Fruit fly (Drosophila melanogaster) whole organism, prepupa: ENCODE results near the gene Bub1.

Experiments
- Blimp-1 ChIP-seq: fragments of 200-800 bp; sonication (Bioruptor generic); optimal IDR thresholded peaks from 3 replicates; lab custom pipeline; 2017; ENCODE audit warnings: missing biosample characterization, missing genetic modification characterization, mild to moderate bottlenecking, moderate library complexity, missing genetic modification reagents
- CG10669 ChIP-seq: fragments of 200-800 bp; sonication (Bioruptor generic); optimal IDR thresholded peaks from 3 replicates; lab custom pipeline; 2018; ENCODE audit warnings: missing biosample characterization, mild to moderate bottlenecking, missing genetic modification characterization, moderate library complexity
- CG11294 ChIP-seq: fragments of 200-800 bp; sonication (Bioruptor generic); IDR thresholded peaks from 2 replicates; pipeline ENCODE4 v1.3.6; 2022; ENCODE audit warnings: missing biosample characterization, missing genetic modification characterization
- CG11762 ChIP-seq: fragments of 200-800 bp; sonication (Bioruptor generic); optimal IDR thresholded peaks from 3 replicates; lab custom pipeline; 2016; ENCODE audit warnings: missing biosample characterization, missing genetic modification characterization; ENCODE audit not compliant: insufficient read depth
- CG11902 ChIP-seq: fragments of 200-800 bp; sonication (Bioruptor generic); optimal IDR thresholded peaks from 3 replicates; lab custom pipeline; 2016; ENCODE audit warnings: missing biosample characterization, missing genetic modification characterization
- CG15336 ChIP-seq: fragments of 200-800 bp; sonication (Bioruptor generic); IDR thresholded peaks from 2 replicates; pipeline ENCODE4 v1.3.6; 2022; ENCODE audit warnings: missing biosample characterization, missing genetic modification characterization
- CG1621 ChIP-seq: fragments of 200-800 bp; sonication (Bioruptor generic); optimal IDR thresholded peaks from 3 replicates; lab custom pipeline; 2018; ENCODE audit warnings: missing biosample characterization, mild to moderate bottlenecking, missing genetic modification characterization
- CG16779 ChIP-seq: fragments of 200-800 bp; sonication (Bioruptor generic); optimal IDR thresholded peaks from 3 replicates; lab custom pipeline; 2017; ENCODE audit warnings: missing biosample characterization, mild to moderate bottlenecking, missing genetic modification characterization
- CG32006 ChIP-seq: fragments of 200-800 bp; sonication (Bioruptor generic); optimal IDR thresholded peaks from 3 replicates; lab custom pipeline; 2017; ENCODE audit warnings: missing biosample characterization, mild to moderate bottlenecking, missing genetic modification characterization
- CG3919 ChIP-seq: fragments of 200-800 bp; sonication (Bioruptor generic); optimal IDR thresholded peaks from 3 replicates; lab custom pipeline; 2016; ENCODE audit warnings: missing biosample characterization, missing genetic modification characterization
- CG6163 ChIP-seq: fragments of 200-800 bp; sonication (Bioruptor generic); IDR thresholded peaks from 3 replicates; pipeline ENCODE4 v1.3.6; 2022; ENCODE audit warnings: missing biosample characterization, missing genetic modification characterization
- CG6276 ChIP-seq: fragments of 200-800 bp; sonication (Bioruptor generic); optimal IDR thresholded peaks from 2 replicates; lab custom pipeline; 2017; ENCODE audit warnings: missing biosample characterization, mild to moderate bottlenecking, missing genetic modification characterization
- CG6792 ChIP-seq: fragments of 200-800 bp; sonication (Bioruptor generic); optimal IDR thresholded peaks from 3 replicates; lab custom pipeline; 2016; ENCODE audit warnings: missing biosample characterization, missing genetic modification characterization
- CG6808 ChIP-seq: fragments of 200-800 bp; sonication (Bioruptor generic); optimal IDR thresholded peaks from 3 replicates; lab custom pipeline; 2017; ENCODE audit warnings: missing biosample characterization, missing genetic modification characterization, mild to moderate bottlenecking, moderate library complexity, missing genetic modification reagents
- CG6854 ChIP-seq: fragments of 200-800 bp; sonication (Bioruptor generic); optimal IDR thresholded peaks from 2 replicates; lab custom pipeline; 2017; ENCODE audit warnings: missing biosample characterization, mild to moderate bottlenecking, missing genetic modification characterization
- CG7368 ChIP-seq: fragments of 200-800 bp; sonication (Bioruptor generic); optimal IDR thresholded peaks from 3 replicates; lab custom pipeline; 2016; ENCODE audit warnings: missing biosample characterization, missing genetic modification characterization
- CG8119 ChIP-seq: fragments of 200-800 bp; sonication (Bioruptor generic); IDR thresholded peaks from 3 replicates; pipeline ENCODE4 v1.3.6; 2022; ENCODE audit warnings: missing biosample characterization, missing genetic modification characterization
- CG8319 ChIP-seq: fragments of 200-800 bp; sonication (Bioruptor generic); optimal IDR thresholded peaks from 3 replicates; lab custom pipeline; 2016; ENCODE audit warnings: missing biosample characterization, missing genetic modification characterization
- CG8632 ChIP-seq: fragments of 200-800 bp; sonication (Bioruptor generic); optimal IDR thresholded peaks from 3 replicates; lab custom pipeline; 2016; ENCODE audit warnings: missing biosample characterization, missing genetic modification characterization
- CG9139 ChIP-seq: fragments of 200-800 bp; sonication (Bioruptor generic); optimal IDR thresholded peaks from 3 replicates; lab custom pipeline; 2017; ENCODE audit warnings: missing biosample characterization, mild to moderate bottlenecking, missing genetic modification characterization
- Eip75B ChIP-seq: fragments of 200-800 bp; sonication (Bioruptor generic); optimal IDR thresholded peaks from 3 replicates; lab custom pipeline; 2016; ENCODE audit warnings: missing biosample characterization, missing genetic modification characterization
- Eip78C ChIP-seq: fragments of 200-800 bp; sonication (Bioruptor generic); peaks from one replicate; lab custom pipeline; 2016; ENCODE audit warnings: missing biosample characterization, missing genetic modification characterization
- Eip93F ChIP-seq: fragments of 200-800 bp; sonication (Bioruptor generic); optimal IDR thresholded peaks from 2 replicates; lab custom pipeline; 2016; ENCODE audit warnings: missing biosample characterization, mild to moderate bottlenecking, missing genetic modification characterization
- Hr38 ChIP-seq: sonication (Bioruptor generic); optimal IDR thresholded peaks from 2 replicates; lab custom pipeline; 2016; ENCODE audit warnings: missing biosample characterization, missing genetic modification characterization
- Hr39 ChIP-seq: fragments of 200-800 bp; sonication (Bioruptor generic); optimal IDR thresholded peaks from 2 replicates; lab custom pipeline; 2016; ENCODE audit warnings: missing biosample characterization, missing genetic modification characterization
- Hr4 ChIP-seq: fragments of 200-800 bp; sonication (Bioruptor generic); optimal IDR thresholded peaks from 3 replicates; lab custom pipeline; 2016; ENCODE audit warnings: missing biosample characterization, missing genetic modification characterization
- Lpt ChIP-seq: fragments of 200-800 bp; sonication (Bioruptor generic); optimal IDR thresholded peaks from 3 replicates; lab custom pipeline; 2016; ENCODE audit warnings: missing biosample characterization, missing genetic modification characterization
- Met ChIP-seq: fragments of 200-800 bp; sonication (Bioruptor generic); optimal IDR thresholded peaks from 3 replicates; lab custom pipeline; 2016; ENCODE audit warnings: missing biosample characterization, missing genetic modification characterization
- Sox102F ChIP-seq: fragments of 200-800 bp; sonication (Bioruptor generic); optimal IDR thresholded peaks from 2 replicates; lab custom pipeline; 2016; ENCODE audit warnings: missing biosample characterization, mild to moderate bottlenecking, missing genetic modification characterization
- Sox14 ChIP-seq: fragments of 200-800 bp; sonication (Bioruptor generic); optimal IDR thresholded peaks from 3 replicates; lab custom pipeline; 2016; ENCODE audit warnings: missing biosample characterization, missing genetic modification characterization
- achi ChIP-seq: fragments of 200-800 bp; sonication (Bioruptor generic); optimal IDR thresholded peaks from 3 replicates; lab custom pipeline; 2016; ENCODE audit warnings: missing biosample characterization, missing genetic modification characterization
- acj6 ChIP-seq: fragments of 200-800 bp; sonication (Bioruptor generic); optimal IDR thresholded peaks from 3 replicates; lab custom pipeline; 2016; ENCODE audit warnings: missing biosample characterization, missing genetic modification characterization
- dac ChIP-seq: fragments of 200-800 bp; sonication (Bioruptor generic); optimal IDR thresholded peaks from 2 replicates; lab custom pipeline; 2017; ENCODE audit warnings: missing biosample characterization, mild to moderate bottlenecking, missing genetic modification characterization
- dsx ChIP-seq: fragments of 200-800 bp; optimal IDR thresholded peaks from 3 replicates; lab custom pipeline; 2019; ENCODE audit warnings: missing biosample characterization, mild to moderate bottlenecking, missing genetic modification characterization, moderate library complexity; ENCODE audit not compliant: poor library complexity, severe bottlenecking
- eg ChIP-seq: fragments of 200-800 bp; sonication (Bioruptor generic); IDR thresholded peaks from 3 replicates; pipeline ENCODE4 v1.3.6; 2022; ENCODE audit warnings: missing biosample characterization, missing genetic modification characterization
- esn ChIP-seq: fragments of 200-800 bp; sonication (Bioruptor generic); optimal IDR thresholded peaks from 2 replicates; lab custom pipeline; 2016; ENCODE audit warnings: missing biosample characterization, mild to moderate bottlenecking, missing genetic modification characterization, moderate library complexity
- fd85E ChIP-seq: fragments of 200-800 bp; sonication (Bioruptor generic); optimal IDR thresholded peaks from 3 replicates; lab custom pipeline; 2016; ENCODE audit warnings: missing biosample characterization, missing genetic modification characterization
- fkh ChIP-seq: fragments of 200-800 bp; sonication (Bioruptor generic); optimal IDR thresholded peaks from 3 replicates; lab custom pipeline; 2017; ENCODE audit warnings: missing biosample characterization, mild to moderate bottlenecking, missing genetic modification characterization, moderate library complexity
- net ChIP-seq: fragments of 200-800 bp; sonication (Bioruptor generic); optimal IDR thresholded peaks from 3 replicates; lab custom pipeline; 2016; ENCODE audit warnings: missing biosample characterization, missing genetic modification characterization
- pdm3 ChIP-seq: fragments of 200-800 bp; sonication (Bioruptor generic); optimal IDR thresholded peaks from 3 replicates; lab custom pipeline; 2016; ENCODE audit warnings: missing biosample characterization, missing genetic modification characterization
- salr ChIP-seq, 2 experiments: fragments of 200-800 bp; sonication (Bioruptor generic); optimal IDR thresholded peaks; 3 replicates each; lab custom pipeline; 2016 to 2018; ENCODE audit warnings: missing biosample characterization in 2 of 2, missing genetic modification characterization in 2 of 2, mild to moderate bottlenecking in 1 of 2
- ss ChIP-seq, 2 experiments: fragments of 200-800 bp; sonication (Bioruptor generic); optimal IDR thresholded peaks; 2 replicates in 1 of 2; 3 replicates in 1 of 2; lab custom pipeline; 2017 to 2018; ENCODE audit warnings: mild to moderate bottlenecking in 2 of 2, missing biosample characterization in 2 of 2, missing genetic modification characterization in 2 of 2, moderate library complexity in 1 of 2
- svp ChIP-seq: fragments of 200-800 bp; sonication (Bioruptor generic); peaks from one replicate; lab custom pipeline; 2016; ENCODE audit warnings: missing biosample characterization, missing genetic modification characterization
- topi ChIP-seq: fragments of 200-800 bp; sonication (Bioruptor generic); optimal IDR thresholded peaks from 3 replicates; lab custom pipeline; 2016; ENCODE audit warnings: missing biosample characterization, missing genetic modification characterization
- vri ChIP-seq: fragments of 200-800 bp; sonication (Bioruptor generic); optimal IDR thresholded peaks from 3 replicates; lab custom pipeline; 2016; ENCODE audit warnings: missing biosample characterization, mild to moderate bottlenecking, missing genetic modification characterization

The Bub1 gene

DNA sequence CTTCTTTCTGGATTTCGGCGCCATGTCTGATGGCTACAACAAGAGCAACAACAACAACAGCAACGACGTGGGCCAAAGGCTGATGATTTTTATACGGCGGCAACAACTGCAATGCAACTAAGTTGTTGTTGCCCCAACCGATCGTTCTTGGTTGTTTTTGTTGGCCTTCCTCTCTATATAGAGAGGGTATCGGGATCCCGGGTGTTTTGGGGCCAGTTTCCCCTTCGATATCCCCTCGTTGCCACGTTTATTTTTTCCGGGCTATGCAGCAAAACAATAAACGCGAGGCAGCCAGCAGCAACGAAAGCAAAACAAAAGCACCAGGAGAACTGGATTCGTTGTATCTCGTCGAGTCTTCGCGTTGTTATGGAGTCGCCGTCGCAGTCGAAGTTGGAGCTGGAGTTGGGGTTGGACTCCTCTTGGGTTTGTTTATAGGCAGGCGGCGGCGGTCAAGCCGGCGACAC lies 42.3 kb upstream of the Bub1 start:
- TF ChIP-seq Hr4 (no peak), ss (GFP tag; optimal IDR thresholded peaks at IDR 0.05; lab: Kevin White, UChicago) (peak; percentile 65), CG8119 (peak; percentile 32; the same call in 1 of the 3 replicates), Eip78C (GFP tag; lab: Kevin White, UChicago) (peak; percentile 62), salr (GFP tag; optimal IDR thresholded peaks at IDR 0.05; lab: Kevin White, UChicago) (peak in 1 of 2 experiments; percentile 3), Hr38 (GFP tag; lab: Kevin White, UChicago) (no peak), CG32006 (GFP tag; lab: Kevin White, UChicago) (peak; percentile 3), achi (GFP tag; lab: Kevin White, UChicago) (no peak), CG9139 (peak; percentile 46), CG8319 (GFP tag; lab: Kevin White, UChicago) (no peak), CG6163 (GFP tag; lab: Robert Waterston, UW) (peak; percentile 46; the same call in 1 of the 3 replicates), CG6808 (peak; percentile 18), dsx (peak; percentile 95), CG1621 (tag; lab: Kevin White, UChicago) (peak; percentile 66), net (peak; percentile 4), dac (GFP tag; lab: Kevin White, UChicago) (no peak), CG10669 (GFP tag; lab: Kevin White, UChicago) (peak; percentile 2)

DNA sequence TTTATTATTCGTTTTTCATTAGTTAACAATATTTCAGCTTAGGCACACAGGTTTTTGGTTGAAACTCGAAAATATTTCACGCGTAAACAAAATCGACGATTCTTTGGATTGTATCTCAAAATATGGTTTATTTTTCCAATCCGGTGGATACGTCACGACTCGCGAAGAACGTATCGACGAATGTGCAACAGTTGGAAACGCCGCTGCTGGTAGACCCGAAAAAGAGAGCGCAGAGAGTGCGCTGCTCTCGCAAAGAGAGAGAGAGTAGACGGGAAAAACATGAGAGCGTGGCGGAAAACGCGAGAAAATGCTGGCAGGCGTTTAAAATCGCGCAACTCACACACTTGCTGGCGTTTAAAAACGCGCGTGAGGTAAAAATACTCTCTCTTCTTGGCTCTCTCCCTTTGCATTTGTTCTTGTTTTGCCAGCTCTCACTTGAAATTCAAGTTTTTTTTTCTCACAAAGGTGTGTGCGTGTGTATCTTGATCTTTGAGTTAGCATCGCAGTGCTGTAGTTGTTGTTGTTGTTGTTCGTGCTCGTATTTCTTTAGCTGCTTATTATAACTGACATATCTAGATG lies 41.4 kb upstream of the Bub1 start:
- TF ChIP-seq Blimp-1 (GFP tag; lab: Kevin White, UChicago) (no peak), esn (GFP tag; lab: Kevin White, UChicago) (peak; percentile 51), vri (GFP tag; lab: Kevin White, UChicago) (peak; percentile 72), acj6 (no peak), CG6808 (peak; percentile 39), dsx (peak; percentile 29), Met (GFP tag; lab: Kevin White, UChicago) (peak; percentile 30), Lpt (GFP tag; lab: Kevin White, UChicago) (no peak), CG11762 (no peak), net (peak; percentile 6), Eip78C (GFP tag; lab: Kevin White, UChicago) (peak; percentile 53), CG11902 (no peak), eg (peak; percentile 72; the same call in 2 of the 3 replicates), CG6276 (GFP tag; lab: Kevin White, UChicago) (peak; percentile 7), CG8319 (GFP tag; lab: Kevin White, UChicago) (peak; percentile 12), pdm3 (GFP tag; lab: Kevin White, UChicago) (no peak), Hr4 (no peak), CG6792 (peak; percentile 1), CG10669 (GFP tag; lab: Kevin White, UChicago) (peak; percentile 6), CG15336 (GFP tag; lab: Robert Waterston, UW) (peak; percentile 65; the same call in 1 of the 2 replicates), Sox14 (GFP tag; lab: Kevin White, UChicago) (no peak), salr (GFP tag; optimal IDR thresholded peaks at IDR 0.05; lab: Kevin White, UChicago) (peak in 1 of 2 experiments; percentile 29), CG11294 (GFP tag; lab: Robert Waterston, UW) (no peak), fkh (GFP tag; lab: Kevin White, UChicago) (peak; percentile 8), CG3919 (GFP tag; lab: Kevin White, UChicago) (peak; percentile 34), CG1621 (tag; lab: Kevin White, UChicago) (no peak), CG7368 (peak; percentile 28), Eip93F (GFP tag; lab: Kevin White, UChicago) (no peak), fd85E (peak; percentile 36), CG16779 (tag; lab: Kevin White, UChicago) (peak; percentile 50), CG8119 (peak; percentile 54; the same call in 2 of the 3 replicates), svp (GFP tag; lab: Kevin White, UChicago) (peak; percentile 52), CG6163 (GFP tag; lab: Robert Waterston, UW) (peak; percentile 30; the same call in 1 of the 3 replicates), dac (GFP tag; lab: Kevin White, UChicago) (no peak), topi (GFP tag; lab: Kevin White, UChicago) (peak; percentile 39), Hr39 (GFP tag; lab: Kevin White, UChicago) (no peak), CG8632 (GFP tag; lab: Kevin White, UChicago) (peak; percentile 14), ss (GFP tag; optimal IDR thresholded peaks at IDR 0.05; lab: Kevin White, UChicago) (peak; percentile 64 to 95), Eip75B (GFP tag; lab: Kevin White, UChicago) (peak; percentile 39), CG6854 (peak; percentile 74), CG9139 (peak; percentile 30), Sox102F (peak; percentile 77)
